Worm (Caenorhabditis elegans) whole organism, young adult: ENCODE measurements around the gene F31F4.1.

Experiments used
- K12H6.12 ChIP-seq: fragments of 200-800 bp; sonication (Bioruptor generic); optimal IDR thresholded peaks from 2 replicates; lab custom pipeline; 2018; ENCODE audit warnings: mild to moderate bottlenecking, missing genetic modification characterization, missing compliant biosample characterization
- Y53F4B.3 ChIP-seq: fragments of 200-800 bp; sonication (Bioruptor generic); IDR thresholded peaks from 2 replicates; pipeline ENCODE4 v1.3.6; 2022; ENCODE audit warnings: missing genetic modification reagents, missing genetic modification characterization, missing compliant biosample characterization
- ceh-79 ChIP-seq: sonication (generic microtip); optimal IDR thresholded peaks from 2 replicates; lab custom pipeline; 2017; ENCODE audit warnings: mild to moderate bottlenecking, missing genetic modification characterization, missing compliant biosample characterization
- madf-10 ChIP-seq: sonication (generic microtip); optimal IDR thresholded peaks from 2 replicates; lab custom pipeline; 2016; ENCODE audit warnings: mild to moderate bottlenecking, missing genetic modification characterization, missing compliant biosample characterization
- ztf-28 ChIP-seq: fragments of 200-800 bp; sonication (Bioruptor generic); IDR thresholded peaks from 2 replicates; pipeline ENCODE4 v1.3.6; 2022; ENCODE audit warnings: missing genetic modification reagents, missing genetic modification characterization, missing compliant biosample characterization

DNA sequence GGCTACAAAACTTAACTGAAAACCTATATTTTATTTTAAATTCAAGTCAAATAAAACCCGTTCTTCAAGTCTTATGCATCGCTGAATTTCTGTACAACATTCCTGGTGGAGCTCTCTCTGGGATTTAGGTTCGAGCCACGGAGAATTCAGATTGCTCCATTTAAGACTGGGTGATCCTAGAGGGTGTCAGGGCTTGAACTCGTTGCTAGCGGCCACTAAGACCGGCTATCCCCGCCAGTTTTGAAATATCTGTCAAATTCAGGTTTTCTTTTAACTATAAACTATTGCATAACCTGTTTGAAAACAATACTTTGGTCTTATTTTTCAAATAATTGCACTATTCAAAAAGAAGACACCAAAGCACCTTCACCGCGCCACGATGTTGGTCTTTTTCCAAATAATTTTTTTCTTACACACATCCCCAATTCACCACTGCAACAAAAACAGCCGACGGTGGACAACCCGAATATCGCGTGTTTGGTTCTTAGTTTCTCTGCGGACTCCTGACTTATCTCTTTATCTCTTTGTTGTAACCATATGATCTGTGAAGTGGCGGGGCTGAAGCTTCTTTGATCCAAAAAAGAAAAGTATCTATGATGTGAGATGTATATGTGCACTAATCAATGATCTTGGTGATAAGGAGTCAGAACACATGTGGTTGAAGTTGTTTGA, 45.1 kb downstream of the F31F4.1 start:
- TF ChIP-seq Y53F4B.3 = no peak
- peak; percentile 32 for TF ChIP-seq K12H6.12 (tag; lab: Kevin White, UChicago)
- no peak for TF ChIP-seq ceh-79 (tag; lab: Kevin White, UChicago)
- TF ChIP-seq ztf-28 (GFP tag; lab: Robert Waterston, UW) = no peak
- no peak for TF ChIP-seq madf-10
